Fruit fly (Drosophila melanogaster) Kc167 (cell line): ENCODE measurements around the gene lap.

Source experiments
- Myc ChIP-seq: fragments of >200 bp; optimal IDR thresholded peaks from 2 replicates; lab custom pipeline; 2017; ENCODE audit warnings: missing external identifiers
- Sin3A ChIP-seq: fragments of >200 bp; optimal IDR thresholded peaks from 2 replicates; lab custom pipeline; 2018; ENCODE audit warnings: missing external identifiers
- psq ChIP-seq: fragments of >200 bp; optimal IDR thresholded peaks from 2 replicates; lab custom pipeline; 2017; ENCODE audit warnings: missing external identifiers

DNA sequence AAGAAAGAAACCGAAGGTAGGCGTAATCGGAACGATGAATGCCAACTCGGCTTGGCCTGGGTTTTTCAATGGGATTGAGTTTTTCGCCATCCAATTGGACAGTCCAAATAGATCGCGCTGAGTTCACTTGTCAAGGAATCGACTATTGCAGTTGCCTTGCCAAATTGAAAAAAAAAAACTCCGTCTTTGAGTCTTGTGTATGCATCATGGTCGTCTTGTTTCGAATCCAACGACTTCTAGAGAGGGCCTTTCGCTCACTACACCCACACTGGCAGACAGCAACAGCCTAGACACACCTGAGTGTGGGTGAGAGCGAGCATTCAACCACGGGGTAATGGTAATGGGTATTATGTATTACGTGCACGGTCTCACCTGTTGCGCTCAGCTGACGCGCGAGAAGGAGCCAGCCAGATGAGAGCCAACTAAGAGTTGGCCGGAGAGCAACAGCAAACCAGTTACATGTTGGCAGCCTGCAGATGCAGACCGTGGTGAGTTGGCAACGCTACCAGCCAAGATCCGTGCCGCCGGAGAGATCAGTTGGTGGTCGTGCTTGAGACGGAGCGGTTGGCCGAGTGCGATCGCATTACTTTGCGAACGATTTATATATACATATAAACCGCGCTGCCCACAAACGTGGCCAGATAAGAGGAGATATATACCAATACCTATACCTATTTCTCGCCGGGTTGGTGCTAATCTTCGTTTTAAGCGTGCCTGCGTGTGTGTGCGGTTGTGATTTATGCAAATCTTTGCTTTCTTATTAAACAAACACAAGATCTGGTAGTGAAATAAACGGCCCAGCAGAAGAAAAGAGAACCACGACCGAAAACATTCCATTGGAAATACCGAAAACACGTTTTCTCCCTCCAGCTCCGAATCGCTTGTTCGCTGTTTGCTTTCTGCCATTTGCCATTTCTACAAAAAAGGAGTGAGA lies 24.2 kb upstream of the lap start, which contains the start of gene sas:
- TF ChIP-seq Sin3A (lab: Kevin White, UChicago) (no peak), Myc (no peak), psq (lab: Kevin White, UChicago) (no peak)
